Worm (Caenorhabditis elegans) whole organism, late embryonic: ENCODE data around the gene nstp-1.
"Not testable (repeated sequence)": the region's sequence is repeated elsewhere in the genome, so short reads cannot be mapped to it uniquely, and the experiment has no call there.

Experiments
- F13H6.1 ChIP-seq: sonication (generic microtip); optimal IDR thresholded peaks from 2 replicates; lab custom pipeline; 2016; ENCODE audit warnings: missing genetic modification characterization, missing compliant biosample characterization
- ama-1 ChIP-seq: fragments of 150-350 bp; optimal IDR thresholded peaks from 2 replicates; lab custom pipeline; 2014
- ceh-19 ChIP-seq: fragments of 200-800 bp; sonication (Bioruptor generic); optimal IDR thresholded peaks from 2 replicates; lab custom pipeline; 2018; ENCODE audit warnings: mild to moderate bottlenecking, missing genetic modification characterization, missing compliant biosample characterization
- ceh-45 ChIP-seq: fragments of 200-800 bp; sonication (Bioruptor generic); IDR thresholded peaks from 2 replicates; pipeline ENCODE4 v1.3.6; 2022; ENCODE audit warnings: missing genetic modification reagents, missing genetic modification characterization, missing compliant biosample characterization
- ceh-6 ChIP-seq: fragments of 200-800 bp; sonication (Bioruptor generic); optimal IDR thresholded peaks from 2 replicates; lab custom pipeline; 2018; ENCODE audit warnings: mild to moderate bottlenecking, missing genetic modification characterization, missing compliant biosample characterization
- ceh-9 ChIP-seq: sonication (generic microtip); optimal IDR thresholded peaks from 2 replicates; lab custom pipeline; 2016; ENCODE audit warnings: mild to moderate bottlenecking, missing genetic modification characterization, inconsistent platforms, missing compliant biosample characterization
- gmeb-2 ChIP-seq: sonication (generic microtip); optimal IDR thresholded peaks from 2 replicates; lab custom pipeline; 2016; ENCODE audit warnings: missing genetic modification characterization, inconsistent platforms, missing compliant biosample characterization
- hlh-6 ChIP-seq: sonication (generic microtip); optimal IDR thresholded peaks from 2 replicates; lab custom pipeline; 2016; ENCODE audit warnings: missing genotype, missing genetic modification characterization, missing compliant biosample characterization
- hlh-8 ChIP-seq: sonication (generic microtip); optimal IDR thresholded peaks from 2 replicates; lab custom pipeline; 2016; ENCODE audit warnings: missing genotype, missing genetic modification characterization, missing compliant biosample characterization
- nfya-1 ChIP-seq: sonication (generic microtip); optimal IDR thresholded peaks from 2 replicates; lab custom pipeline; 2017; ENCODE audit warnings: missing genetic modification characterization, mild to moderate bottlenecking, missing compliant biosample characterization, antibody characterized with exemption, moderate library complexity
- nhr-232 ChIP-seq: sonication (generic microtip); optimal IDR thresholded peaks from 2 replicates; lab custom pipeline; 2016; ENCODE audit warnings: missing genetic modification characterization, missing compliant biosample characterization
- ref-2 ChIP-seq: sonication (generic microtip); optimal IDR thresholded peaks from 2 replicates; lab custom pipeline; 2016; ENCODE audit warnings: missing genetic modification characterization, missing compliant biosample characterization
- rnt-1 ChIP-seq: sonication (generic microtip); optimal IDR thresholded peaks from 2 replicates; lab custom pipeline; 2016; ENCODE audit warnings: missing genetic modification characterization, missing compliant biosample characterization
- ttx-3 ChIP-seq: sonication (generic microtip); optimal IDR thresholded peaks from 2 replicates; lab custom pipeline; 2016; ENCODE audit warnings: missing genetic modification reagents, missing genetic modification characterization, missing compliant biosample characterization

DNA sequence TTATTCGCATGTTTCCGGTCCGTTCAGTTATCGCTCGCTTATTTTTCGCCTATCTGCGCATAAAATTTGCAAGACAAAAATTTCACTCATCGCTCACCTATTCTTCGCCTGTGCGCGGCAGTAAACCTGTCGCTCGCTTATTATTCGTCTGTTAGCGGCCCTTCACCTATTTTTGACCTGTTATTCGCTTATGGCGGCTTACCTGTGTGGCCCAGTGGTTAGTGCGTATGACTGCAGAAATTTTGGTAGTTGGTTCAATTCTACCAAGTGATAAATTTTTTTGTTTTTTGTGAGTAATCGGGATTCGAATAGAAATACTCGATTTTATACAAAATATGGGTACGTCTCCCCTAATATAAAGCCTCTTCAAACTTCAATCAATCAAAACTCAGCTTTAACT, 20.6 kb upstream of the nstp-1 start:
- not testable (repeated sequence) for TF ChIP-seq gmeb-2 (tag; lab: Kevin White, UChicago); hlh-8 (tag; lab: Kevin White, UChicago); ceh-9 (tag; lab: Kevin White, UChicago); rnt-1 (tag; lab: Kevin White, UChicago); ref-2; F13H6.1 (tag; lab: Kevin White, UChicago); hlh-6 (tag; lab: Kevin White, UChicago); ttx-3 (tag; lab: Kevin White, UChicago); nhr-232 (tag; lab: Kevin White, UChicago); ceh-45 (GFP tag; lab: Robert Waterston, UW); ceh-19 (GFP tag; lab: Kevin White, UChicago); ama-1; ceh-6; nfya-1 (tag; lab: Kevin White, UChicago)
